Fruit fly (Drosophila melanogaster) whole organism, embryonic: ENCODE measurements around the gene CG15382.
A peak's percentile ranks its signal among the peaks of the same experiment; 100 is the strongest.

Source experiments
- C15 ChIP-seq: fragments of 200-800 bp; sonication (Bioruptor generic); IDR thresholded peaks from 3 replicates; pipeline ENCODE4 v1.3.6; 2022; ENCODE audit warnings: missing biosample characterization, missing genetic modification characterization
- CG10321 ChIP-seq: fragments of 200-800 bp; sonication (Bioruptor generic); IDR thresholded peaks from 2 replicates; pipeline ENCODE4 v1.3.6; 2022; ENCODE audit warnings: missing biosample characterization, missing genetic modification characterization
- CG10654 ChIP-seq: fragments of 200-800 bp; sonication (Bioruptor generic); optimal IDR thresholded peaks from 2 replicates; lab custom pipeline; 2016; ENCODE audit warnings: missing biosample characterization, missing genetic modification characterization
- CG12942 ChIP-seq: fragments of 200-800 bp; sonication (Bioruptor generic); optimal IDR thresholded peaks from 3 replicates; lab custom pipeline; 2016; ENCODE audit warnings: missing biosample characterization, missing genetic modification characterization
- CG14710 ChIP-seq: fragments of 200-800 bp; sonication (Bioruptor generic); optimal IDR thresholded peaks from 3 replicates; lab custom pipeline; 2019; ENCODE audit warnings: missing biosample characterization, mild to moderate bottlenecking, missing genetic modification characterization, moderate library complexity
- CG15601 ChIP-seq: fragments of 200-800 bp; sonication (Bioruptor generic); optimal IDR thresholded peaks from 3 replicates; lab custom pipeline; 2019; ENCODE audit warnings: missing biosample characterization, mild to moderate bottlenecking, missing genetic modification characterization, moderate library complexity
- CG1792 ChIP-seq: fragments of 200-800 bp; sonication (Bioruptor generic); optimal IDR thresholded peaks from 2 replicates; lab custom pipeline; 2016; ENCODE audit warnings: missing biosample characterization, missing genetic modification characterization
- CG2120 ChIP-seq: fragments of 200-800 bp; sonication (Bioruptor generic); optimal IDR thresholded peaks from 3 replicates; lab custom pipeline; 2016; ENCODE audit warnings: missing biosample characterization, missing genetic modification characterization
- CG30403 ChIP-seq: fragments of 200-800 bp; sonication (Bioruptor generic); optimal IDR thresholded peaks from 3 replicates; lab custom pipeline; 2016; ENCODE audit warnings: missing biosample characterization, missing genetic modification characterization
- CG3995 ChIP-seq: fragments of 200-800 bp; sonication (Bioruptor generic); optimal IDR thresholded peaks from 3 replicates; lab custom pipeline; 2016; ENCODE audit warnings: missing biosample characterization, missing genetic modification characterization
- CG5953 ChIP-seq: fragments of 200-800 bp; sonication (Bioruptor generic); IDR thresholded peaks from 2 replicates; pipeline ENCODE4 v1.3.6; 2022; ENCODE audit warnings: missing biosample characterization, missing genetic modification characterization
- CG6272 ChIP-seq: fragments of 200-800 bp; sonication (Bioruptor generic); IDR thresholded peaks from 2 replicates; pipeline ENCODE4 v1.3.6; 2022; ENCODE audit warnings: missing biosample characterization, missing genetic modification characterization
- CG9215 ChIP-seq: fragments of 200-800 bp; sonication (Bioruptor generic); IDR thresholded peaks from 2 replicates; pipeline ENCODE4 v1.3.6; 2022; ENCODE audit warnings: missing biosample characterization, missing genetic modification characterization
- CG9876 ChIP-seq: fragments of 200-800 bp; sonication (Bioruptor generic); optimal IDR thresholded peaks from 2 replicates; lab custom pipeline; 2016; ENCODE audit warnings: missing biosample characterization, missing genetic modification characterization
- CkIIα-i1 ChIP-seq: fragments of 200-800 bp; sonication (Bioruptor generic); IDR thresholded peaks from 2 replicates; pipeline ENCODE4 v1.3.6; 2022; ENCODE audit warnings: missing biosample characterization, missing genetic modification characterization
- Dad ChIP-seq: fragments of 200-800 bp; sonication (Bioruptor generic); optimal IDR thresholded peaks from 3 replicates; lab custom pipeline; 2016; ENCODE audit warnings: missing biosample characterization, missing genetic modification characterization
- Dbx ChIP-seq: fragments of 200-800 bp; sonication (Bioruptor generic); IDR thresholded peaks from 3 replicates; pipeline ENCODE4 v1.3.6; 2022; ENCODE audit warnings: missing biosample characterization, missing genetic modification characterization
- Dp ChIP-seq: fragments of 200-800 bp; sonication (Bioruptor generic); optimal IDR thresholded peaks from 2 replicates; lab custom pipeline; 2018; ENCODE audit warnings: missing biosample characterization, mild to moderate bottlenecking, missing genetic modification characterization, moderate library complexity
- Fer1 ChIP-seq: fragments of 200-800 bp; sonication (Bioruptor generic); optimal IDR thresholded peaks from 2 replicates; lab custom pipeline; 2017; ENCODE audit warnings: missing biosample characterization, mild to moderate bottlenecking, missing genetic modification characterization
- HHEX ChIP-seq: fragments of 200-800 bp; sonication (Bioruptor generic); optimal IDR thresholded peaks from 3 replicates; lab custom pipeline; 2017; ENCODE audit warnings: missing biosample characterization, mild to moderate bottlenecking, missing genetic modification characterization, missing genetic modification reagents
- HLH54F ChIP-seq: fragments of 200-800 bp; sonication (Bioruptor generic); optimal IDR thresholded peaks from 3 replicates; lab custom pipeline; 2016; ENCODE audit warnings: missing biosample characterization, missing genetic modification characterization
- Hey ChIP-seq: fragments of 200-800 bp; sonication (Bioruptor generic); optimal IDR thresholded peaks from 3 replicates; lab custom pipeline; 2018; ENCODE audit warnings: missing biosample characterization, mild to moderate bottlenecking, missing genetic modification characterization
- Opbp ChIP-seq: fragments of 200-800 bp; sonication (Bioruptor generic); IDR thresholded peaks from 3 replicates; pipeline ENCODE4 v1.3.6; 2022; ENCODE audit warnings: missing biosample characterization, missing genetic modification characterization; ENCODE audit not compliant: partially characterized antibody
- Vsx1 ChIP-seq: fragments of 200-800 bp; sonication (Bioruptor generic); optimal IDR thresholded peaks from 2 replicates; lab custom pipeline; 2017; ENCODE audit warnings: missing biosample characterization, mild to moderate bottlenecking, missing genetic modification characterization, missing genetic modification reagents
- ase ChIP-seq: fragments of 200-800 bp; sonication (Bioruptor generic); IDR thresholded peaks from 3 replicates; pipeline ENCODE4 v1.3.6; 2022; ENCODE audit warnings: missing biosample characterization, missing genetic modification characterization
- ato ChIP-seq: fragments of 200-800 bp; sonication (Bioruptor generic); IDR thresholded peaks from 2 replicates; pipeline ENCODE4 v1.3.6; 2022; ENCODE audit warnings: missing biosample characterization, missing genetic modification characterization; ENCODE audit not compliant: partially characterized antibody
- bowl ChIP-seq: fragments of 200-800 bp; sonication (Bioruptor generic); IDR thresholded peaks from 2 replicates; pipeline ENCODE4 v1.3.6; 2022; ENCODE audit warnings: missing biosample characterization, missing genetic modification characterization
- chif ChIP-seq, 2 experiments: fragments of 200-800 bp; sonication (Bioruptor generic); optimal IDR thresholded peaks; 3 replicates each; lab custom pipeline; 2016; ENCODE audit warnings: missing biosample characterization in 2 of 2, missing genetic modification characterization in 2 of 2
- da ChIP-seq: fragments of 200-800 bp; sonication (Bioruptor generic); optimal IDR thresholded peaks from 2 replicates; lab custom pipeline; 2016; ENCODE audit warnings: missing biosample characterization, missing genetic modification characterization
- dimm ChIP-seq: fragments of 200-800 bp; sonication (Bioruptor generic); IDR thresholded peaks from 2 replicates; pipeline ENCODE4 v1.3.6; 2022; ENCODE audit warnings: missing biosample characterization, missing genetic modification characterization
- dysf ChIP-seq: fragments of 200-800 bp; sonication (Bioruptor generic); IDR thresholded peaks from 3 replicates; pipeline ENCODE4 v1.3.6; 2022; ENCODE audit warnings: missing biosample characterization, missing genetic modification characterization
- ewg ChIP-seq: fragments of 200-800 bp; sonication (Bioruptor generic); optimal IDR thresholded peaks from 3 replicates; lab custom pipeline; 2017; ENCODE audit warnings: mild to moderate bottlenecking, missing biosample characterization, missing genetic modification reagents, missing genetic modification characterization
- fru ChIP-seq: fragments of >200 bp; optimal IDR thresholded peaks from 2 replicates; lab custom pipeline; 2017
- gcm ChIP-seq: fragments of 200-800 bp; sonication (Bioruptor generic); optimal IDR thresholded peaks from 2 replicates; lab custom pipeline; 2019; ENCODE audit warnings: missing biosample characterization, mild to moderate bottlenecking, missing genetic modification characterization, moderate library complexity
- hb ChIP-seq: fragments of 200-800 bp; sonication (Bioruptor generic); IDR thresholded peaks from 3 replicates; pipeline ENCODE4 v1.3.6; 2022; ENCODE audit warnings: missing biosample characterization, missing genetic modification characterization; ENCODE audit not compliant: partially characterized antibody
- her ChIP-seq: fragments of 200-800 bp; sonication (Bioruptor generic); optimal IDR thresholded peaks from 2 replicates; lab custom pipeline; 2016; ENCODE audit warnings: missing biosample characterization, missing genetic modification characterization
- insv ChIP-seq, 2 experiments: fragments of 200-800 bp; sonication (Bioruptor generic); optimal IDR thresholded peaks; 3 replicates each; lab custom pipeline; 2016 to 2018; ENCODE audit warnings: missing biosample characterization in 2 of 2, missing genetic modification characterization in 2 of 2
- kay ChIP-seq: fragments of 200-800 bp; sonication (Bioruptor generic); optimal IDR thresholded peaks from 2 replicates; lab custom pipeline; 2016; ENCODE audit warnings: missing biosample characterization, missing genetic modification characterization
- klu ChIP-seq: fragments of 200-800 bp; sonication (Bioruptor generic); IDR thresholded peaks from 2 replicates; pipeline ENCODE4 v1.3.6; 2022; ENCODE audit warnings: missing biosample characterization, missing genetic modification characterization
- kni ChIP-seq: fragments of 200-800 bp; sonication (Bioruptor generic); optimal IDR thresholded peaks from 3 replicates; lab custom pipeline; 2017; ENCODE audit warnings: mild to moderate bottlenecking, missing biosample characterization, missing genetic modification reagents, missing genetic modification characterization
- lbe ChIP-seq: fragments of 200-800 bp; sonication (Bioruptor generic); optimal IDR thresholded peaks from 2 replicates; lab custom pipeline; 2016; ENCODE audit warnings: missing biosample characterization, mild to moderate bottlenecking, missing genetic modification characterization
- maf-S ChIP-seq: fragments of 200-800 bp; sonication (Bioruptor generic); optimal IDR thresholded peaks from 2 replicates; lab custom pipeline; 2016; ENCODE audit warnings: missing biosample characterization, missing genetic modification characterization
- psq ChIP-seq: fragments of 200-800 bp; sonication (Bioruptor generic); optimal IDR thresholded peaks from 2 replicates; lab custom pipeline; 2017; ENCODE audit warnings: missing biosample characterization, missing genetic modification characterization
- scrt ChIP-seq: fragments of 200-800 bp; sonication (Bioruptor generic); optimal IDR thresholded peaks from 2 replicates; lab custom pipeline; 2018; ENCODE audit warnings: missing biosample characterization, mild to moderate bottlenecking, missing genetic modification characterization, moderate library complexity
- tx ChIP-seq: fragments of 200-800 bp; sonication (Bioruptor generic); optimal IDR thresholded peaks from 2 replicates; lab custom pipeline; 2016; ENCODE audit warnings: missing biosample characterization, missing genetic modification characterization
- vfl ChIP-seq: fragments of 200-800 bp; sonication (Bioruptor generic); optimal IDR thresholded peaks from 2 replicates; lab custom pipeline; 2016; ENCODE audit warnings: missing biosample characterization, missing genetic modification characterization
- wek ChIP-seq: fragments of 200-800 bp; sonication (Bioruptor generic); optimal IDR thresholded peaks from 3 replicates; lab custom pipeline; 2018; ENCODE audit warnings: missing biosample characterization, mild to moderate bottlenecking, missing genetic modification characterization, moderate library complexity

Gene CG15382

dm6 chr2L:2130157-2130987, 25.2 kb upstream of the CG15382 start, which contains the start of gene Glyp (continued):
- TF ChIP-seq CG14710 (tag; lab: Kevin White, UChicago) (peak; percentile 94), kay (GFP tag; lab: Kevin White, UChicago) (peak; percentile 94), wek (GFP tag; lab: Kevin White, UChicago) (peak; percentile 70), tx (GFP tag; lab: Kevin White, UChicago) (peak; percentile 33), CG5953 (peak; percentile 85), HHEX (peak; percentile 98), Opbp (GFP tag; lab: Robert Waterston, UW) (no peak), da (GFP tag; lab: Kevin White, UChicago) (peak; percentile 38), Hey (tag; lab: Kevin White, UChicago) (peak; percentile 68), hb (GFP tag; lab: Robert Waterston, UW) (no peak), C15 (GFP tag; lab: Robert Waterston, UW) (peak; percentile 84; the same call in 2 of the 3 replicates), Dad (GFP tag; lab: Kevin White, UChicago) (peak; percentile 71), CG30403 (GFP tag; lab: Kevin White, UChicago) (peak; percentile 98), dysf (peak; percentile 98), CG9876 (GFP tag; lab: Kevin White, UChicago) (no peak), maf-S (GFP tag; lab: Kevin White, UChicago) (peak; percentile 39), her (GFP tag; lab: Kevin White, UChicago) (peak; percentile 57), CG9215 (GFP tag; lab: Robert Waterston, UW) (peak; percentile 95), CG10321 (GFP tag; lab: Robert Waterston, UW) (peak; percentile 84), HLH54F (GFP tag; lab: Kevin White, UChicago) (peak; percentile 79), CG6272 (peak; percentile 95), kni (GFP tag; lab: Kevin White, UChicago) (peak; percentile 90), Dbx (GFP tag; lab: Robert Waterston, UW) (peak; percentile 97), ewg (GFP tag; lab: Kevin White, UChicago) (peak; percentile 92), Vsx1 (GFP tag; lab: Kevin White, UChicago) (peak; percentile 95), fru (lab: Kevin White, UChicago) (no peak), CG2120 (GFP tag; lab: Kevin White, UChicago) (peak; percentile 95), Fer1 (peak; percentile 99), CG10654 (peak; percentile 90), CkIIα-i1 (GFP tag; lab: Robert Waterston, UW) (0 out of 2 replicates have a peak, but pooled peaks have one; percentile 37), CG1792 (GFP tag; lab: Kevin White, UChicago) (no peak), klu (GFP tag; lab: Robert Waterston, UW) (peak; percentile 93), psq (peak; percentile 89), vfl (GFP tag; lab: Kevin White, UChicago) (peak; percentile 90), CG12942 (GFP tag; lab: Kevin White, UChicago) (peak; percentile 95), Dp (peak; percentile 99), gcm (peak; percentile 98), chif (GFP tag; optimal IDR thresholded peaks at IDR 0.05; lab: Kevin White, UChicago) (peak; percentile 35 to 76), CG15601 (tag; lab: Kevin White, UChicago) (peak; percentile 96), bowl (peak; percentile 86), ase (GFP tag; lab: Robert Waterston, UW) (peak; percentile 91), CG3995 (peak; percentile 80), dimm (peak; percentile 78), lbe (GFP tag; lab: Kevin White, UChicago) (peak; percentile 94), insv (GFP tag; optimal IDR thresholded peaks at IDR 0.05; lab: Kevin White, UChicago) (peak in 1 of 2 experiments; percentile 78), ato (GFP tag; lab: Robert Waterston, UW) (no peak), scrt (peak; percentile 97)
